Worm (Caenorhabditis elegans): ENCODE measurements around the gene phg-1.

The phg-1 gene

ce11 chrII:10182634-10183033, 45.2 kb downstream of the phg-1 start, which contains the start of gene srd-1:
Gene srd-1 (minus strand): TSS chrII:10182734.
- TF ChIP-seq hpl-2 (GFP tag; optimal IDR thresholded peaks at IDR 0.05), result no peak
- no peak for TF ChIP-seq lin-35 (GFP tag; optimal IDR thresholded peaks at IDR 0.05)
- no peak for TF ChIP-seq dpl-1 (GFP tag; optimal IDR thresholded peaks at IDR 0.05)
- TF ChIP-seq vab-15 (tag; optimal IDR thresholded peaks at IDR 0.05), result no peak
- TF ChIP-seq nhr-237 (tag; optimal IDR thresholded peaks at IDR 0.05), result no peak
- no peak for TF ChIP-seq egl-13 (tag; optimal IDR thresholded peaks at IDR 0.05)
- TF ChIP-seq nhr-84 (tag; optimal IDR thresholded peaks at IDR 0.05), result no peak
- no peak for TF ChIP-seq swsn-7 (tag; optimal IDR thresholded peaks at IDR 0.05)
- TF ChIP-seq mef-2 (tag; optimal IDR thresholded peaks at IDR 0.05), result no peak
- no peak for TF ChIP-seq mab-9 (GFP tag; IDR thresholded peaks at IDR 0.05)
- no peak for TF ChIP-seq unc-62 (GFP tag; optimal IDR thresholded peaks at IDR 0.05)
- no peak for TF ChIP-seq egl-27 (tag; optimal IDR thresholded peaks at IDR 0.05)
- TF ChIP-seq fos-1 (tag; optimal IDR thresholded peaks at IDR 0.05), result no peak
- TF ChIP-seq pag-3 (tag; optimal IDR thresholded peaks at IDR 0.05; ENCODE audit: borderline replicate concordance, insufficient read depth), result no peak
- no peak for TF ChIP-seq elt-3 (tag; optimal IDR thresholded peaks at IDR 0.05)

DNA sequence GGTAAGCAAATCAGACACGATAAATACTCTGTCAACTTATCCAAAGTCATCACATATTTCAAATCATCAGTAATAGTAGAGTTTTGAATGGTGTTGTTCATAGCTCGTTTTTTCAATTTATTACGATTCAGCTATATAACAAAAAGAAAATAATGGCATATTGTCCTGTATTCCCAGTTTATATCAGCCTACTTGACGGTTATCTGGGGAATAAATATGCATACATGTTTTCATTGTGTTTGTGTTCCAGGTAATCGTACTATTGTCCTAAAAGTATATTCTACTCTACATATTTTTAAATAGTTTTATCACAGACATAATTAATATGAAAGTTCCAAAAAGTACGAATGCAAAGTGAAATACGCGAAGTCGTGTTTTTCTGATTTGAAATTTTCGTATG, 50.4 kb downstream of the phg-1 start, which contains the start of gene srd-2:
Gene srd-2, minus strand, starts transcription at position 101 of the 400 bp plus-strand sequence.
- TF ChIP-seq tlp-1 (tag; optimal IDR thresholded peaks at IDR 0.05), result no peak
- TF ChIP-seq nhr-47 (tag; optimal IDR thresholded peaks at IDR 0.05), result no peak
- no peak for TF ChIP-seq C04F5.9 (tag; optimal IDR thresholded peaks at IDR 0.05)
- TF ChIP-seq zip-4 (GFP tag; optimal IDR thresholded peaks at IDR 0.05), result no peak
- TF ChIP-seq C16A3.4 (tag; optimal IDR thresholded peaks at IDR 0.05), result no peak
- TF ChIP-seq nhr-76 (tag; optimal IDR thresholded peaks at IDR 0.05), result no peak
- TF ChIP-seq ceh-63 (GFP tag; optimal IDR thresholded peaks at IDR 0.05), result no peak
- no peak for TF ChIP-seq efl-3 (GFP tag; optimal IDR thresholded peaks at IDR 0.05)
- TF ChIP-seq aha-1 (tag; optimal IDR thresholded peaks at IDR 0.05), result no peak
- TF ChIP-seq irx-1 (tag; optimal IDR thresholded peaks at IDR 0.05), result no peak
- TF ChIP-seq rnt-1 (tag; optimal IDR thresholded peaks at IDR 0.05), result no peak
- no peak for TF ChIP-seq alr-1 (tag; optimal IDR thresholded peaks at IDR 0.05; ENCODE audit: borderline replicate concordance)

All from whole organism, L1 larva.